Worm (Caenorhabditis elegans): ENCODE data around the gene Y57G11C.5.
A peak's percentile ranks its signal among the peaks of the same experiment; 100 is the strongest.

The Y57G11C.5 gene

ce11 chrIV:14763938-14764718 is 1.1 kb downstream of the Y57G11C.5 start:
- no peak for TF ChIP-seq nhr-90 (tag; optimal IDR thresholded peaks at IDR 0.05; ENCODE audit: poor library complexity)
- peak; percentile 17 for TF ChIP-seq rnt-1 (tag; optimal IDR thresholded peaks at IDR 0.05)
- no peak for TF ChIP-seq nhr-28 (tag; optimal IDR thresholded peaks at IDR 0.05)
- TF ChIP-seq nhr-71 (tag; optimal IDR thresholded peaks at IDR 0.05): peak; percentile 45
- TF ChIP-seq lsy-2 (tag; optimal IDR thresholded peaks at IDR 0.05): peak in 1 of 2 experiments; percentile 1
- peak; percentile 16; the same call in 1 of the 2 replicates for TF ChIP-seq ceh-88 (GFP tag; IDR thresholded peaks at IDR 0.05)
- TF ChIP-seq vab-15 (tag; optimal IDR thresholded peaks at IDR 0.05): peak; percentile 46
- no peak for TF ChIP-seq efl-1 (optimal IDR thresholded peaks at IDR 0.05)
- peak in 1 of 2 experiments; percentile 18 for TF ChIP-seq efl-1 (GFP tag; optimal IDR thresholded peaks at IDR 0.05 in 1 of 2)
- TF ChIP-seq sptf-1 (tag; optimal IDR thresholded peaks at IDR 0.05): no peak
- peak; percentile 79 for TF ChIP-seq ama-1 (optimal IDR thresholded peaks at IDR 0.05)
- TF ChIP-seq nhr-84 (tag; optimal IDR thresholded peaks at IDR 0.05): no peak
- TF ChIP-seq zip-4 (GFP tag; optimal IDR thresholded peaks at IDR 0.05): no peak
- 0 out of 2 replicates have a peak, but pooled peaks have one; percentile 33 for TF ChIP-seq ets-5 (GFP tag; IDR thresholded peaks at IDR 0.05)
- TF ChIP-seq efl-3 (GFP tag; optimal IDR thresholded peaks at IDR 0.05): no peak
- no peak for TF ChIP-seq pag-3 (tag; optimal IDR thresholded peaks at IDR 0.05; ENCODE audit: borderline replicate concordance, insufficient read depth)
- TF ChIP-seq ces-1 (GFP tag; optimal IDR thresholded peaks at IDR 0.05): no peak
- peak; percentile 38 for TF ChIP-seq ztf-4 (tag; optimal IDR thresholded peaks at IDR 0.05)
- TF ChIP-seq ceh-82 (tag; optimal IDR thresholded peaks at IDR 0.05): no peak

DNA sequence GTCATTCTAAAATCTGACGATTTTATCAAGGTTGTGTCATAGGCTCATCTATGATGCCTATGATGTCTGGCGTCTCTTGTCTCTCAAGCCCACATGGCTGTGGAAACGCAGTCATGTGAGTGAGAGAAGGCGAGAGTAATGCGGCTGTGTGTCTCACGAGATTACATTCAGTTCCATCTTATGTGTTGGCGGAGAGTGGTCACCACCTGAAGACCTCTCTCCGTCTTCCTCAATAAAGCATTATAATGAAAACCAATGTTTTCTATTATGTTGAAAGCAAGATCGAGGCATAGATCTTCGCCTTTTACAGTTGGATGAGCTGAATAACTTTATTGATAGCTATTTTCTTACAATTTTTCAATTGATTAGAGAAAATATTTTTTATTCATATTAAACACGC is 1.9 kb downstream of the Y57G11C.5 start:
- TF ChIP-seq efl-1 (optimal IDR thresholded peaks at IDR 0.05): peak; percentile 50 to 55
- TF ChIP-seq efl-1 (GFP tag; optimal IDR thresholded peaks at IDR 0.05 in 1 of 2): peak; percentile 44 to 92
- peak; percentile 24 for TF ChIP-seq skn-1 (tag; optimal IDR thresholded peaks at IDR 0.05)
- peak; percentile 28 for TF ChIP-seq nhr-90 (tag; optimal IDR thresholded peaks at IDR 0.05; ENCODE audit: poor library complexity)
- TF ChIP-seq ceh-82 (tag; optimal IDR thresholded peaks at IDR 0.05): peak in 1 of 3 experiments; percentile 34
- peak; percentile 61 for TF ChIP-seq tbx-2 (tag; optimal IDR thresholded peaks at IDR 0.05)
- TF ChIP-seq blmp-1 (tag; optimal IDR thresholded peaks at IDR 0.05): peak; percentile 72
- TF ChIP-seq dpl-1 (GFP tag; optimal IDR thresholded peaks at IDR 0.05): peak; percentile 19 to 35 (median 32)
- TF ChIP-seq snu-23 (GFP tag; optimal IDR thresholded peaks at IDR 0.05): peak; percentile 77
- TF ChIP-seq lin-35 (GFP tag; optimal IDR thresholded peaks at IDR 0.05): peak; percentile 50 to 79
- TF ChIP-seq C16A3.4 (tag; optimal IDR thresholded peaks at IDR 0.05): peak; percentile 51
- peak; percentile 47 for TF ChIP-seq lir-3 (tag; optimal IDR thresholded peaks at IDR 0.05; ENCODE audit: poor library complexity)
- peak; percentile 50 for TF ChIP-seq unc-86 (tag; optimal IDR thresholded peaks at IDR 0.05)
- TF ChIP-seq nhr-85 (tag): peak; percentile 77
- TF ChIP-seq elt-3 (tag; optimal IDR thresholded peaks at IDR 0.05): peak in 1 of 6 experiments; percentile 28
- TF ChIP-seq nhr-47 (tag; optimal IDR thresholded peaks at IDR 0.05): peak; percentile 71
- peak; percentile 39 for TF ChIP-seq dsc-1 (tag; optimal IDR thresholded peaks at IDR 0.05)
- peak; percentile 60 for TF ChIP-seq isw-1 (GFP tag; IDR thresholded peaks at IDR 0.05)
- TF ChIP-seq elt-2 (tag; optimal IDR thresholded peaks at IDR 0.05): peak; percentile 47
- TF ChIP-seq snpc-4 (tag; optimal IDR thresholded peaks at IDR 0.05): peak; percentile 13
- peak; percentile 80 for TF ChIP-seq nhr-20 (tag; optimal IDR thresholded peaks at IDR 0.05)
- peak; percentile 61 to 77 for TF ChIP-seq lsy-2 (tag; optimal IDR thresholded peaks at IDR 0.05)
- TF ChIP-seq rnt-1 (tag; optimal IDR thresholded peaks at IDR 0.05): peak; percentile 57
- peak; percentile 64 for TF ChIP-seq mep-1 (tag; optimal IDR thresholded peaks at IDR 0.05)
- TF ChIP-seq ama-1 (optimal IDR thresholded peaks at IDR 0.05): peak; percentile 57
- TF ChIP-seq nhr-19 (GFP tag; conservative IDR thresholded peaks at IDR 0.05): peak; percentile 69
- TF ChIP-seq jun-1 (tag; optimal IDR thresholded peaks at IDR 0.05): peak; percentile 2
- TF ChIP-seq fkh-8 (tag; optimal IDR thresholded peaks at IDR 0.05): peak; percentile 72
- peak; percentile 57 for TF ChIP-seq swsn-7 (tag; optimal IDR thresholded peaks at IDR 0.05)
- TF ChIP-seq nhr-71 (tag; optimal IDR thresholded peaks at IDR 0.05): peak; percentile 89
- peak; percentile 89 for TF ChIP-seq lin-14 (GFP tag; optimal IDR thresholded peaks at IDR 0.05)
- peak; percentile 44; the same call in 1 of the 2 replicates for TF ChIP-seq mab-9 (GFP tag; IDR thresholded peaks at IDR 0.05)
- peak; percentile 22 for TF ChIP-seq egl-13 (tag; optimal IDR thresholded peaks at IDR 0.05)
- peak; percentile 62 for TF ChIP-seq xbp-1 (tag; optimal IDR thresholded peaks at IDR 0.05)
- TF ChIP-seq mdl-1 (tag; optimal IDR thresholded peaks at IDR 0.05): peak in 1 of 2 experiments; percentile 80
- TF ChIP-seq lin-13 (GFP tag; optimal IDR thresholded peaks at IDR 0.05): peak; percentile 48
